Fruit fly (Drosophila melanogaster) whole organism, wandering third instar larva: Measurements from ENCODE around the gene HP5.

Experiments used
- Abd-B ChIP-seq: fragments of >200 bp; optimal IDR thresholded peaks from 2 replicates; lab custom pipeline; 2017; ENCODE audit warnings: missing biosample characterization, missing genetic modification characterization
- CG32264 ChIP-seq: fragments of 200-800 bp; sonication (Bioruptor generic); optimal IDR thresholded peaks from 2 replicates; lab custom pipeline; 2016; ENCODE audit warnings: missing biosample characterization, missing genetic modification characterization
- Dfd ChIP-seq: fragments of >200 bp; optimal IDR thresholded peaks from 2 replicates; lab custom pipeline; 2017; ENCODE audit warnings: missing biosample characterization, missing genetic modification characterization
- br ChIP-seq: fragments of 200-800 bp; sonication (Bioruptor generic); optimal IDR thresholded peaks from 2 replicates; lab custom pipeline; 2016; ENCODE audit warnings: missing biosample characterization, missing genetic modification characterization

dm6 chrX:11439270-11439669 is 15.3 kb upstream of the HP5 start:
- no peak for TF ChIP-seq Abd-B (GFP tag; lab: Kevin White, UChicago)
- TF ChIP-seq Dfd = no peak
- no peak for TF ChIP-seq br (GFP tag; lab: Kevin White, UChicago)
- no peak for TF ChIP-seq CG32264 (GFP tag; lab: Kevin White, UChicago)
